Fruit fly (Drosophila melanogaster): ENCODE results near the gene GluRS-m.

Gene GluRS-m

dm6 chr3L:16411566-16411965, 5.4 kb downstream of the GluRS-m start, which contains the start of gene fax (continued):
- no peak for TF ChIP-seq zen2 (GFP tag; IDR thresholded peaks at IDR 0.05; ENCODE audit: partially characterized antibody)
- TF ChIP-seq al (GFP tag; IDR thresholded peaks at IDR 0.05) = no peak
- TF ChIP-seq CG30431 (GFP tag; optimal IDR thresholded peaks at IDR 0.05) = no peak
- TF ChIP-seq slp2 (GFP tag; optimal IDR thresholded peaks at IDR 0.05) = no peak
- no peak for TF ChIP-seq ranshi (GFP tag; IDR thresholded peaks at IDR 0.05)
- peak; percentile 58 for TF ChIP-seq Nf-YC (tag; optimal IDR thresholded peaks at IDR 0.05)
- TF ChIP-seq Ets97D (GFP tag; optimal IDR thresholded peaks at IDR 0.05) = peak; percentile 47
- TF ChIP-seq CG12391 (tag; optimal IDR thresholded peaks at IDR 0.05) = peak; percentile 47
- peak; percentile 48 for TF ChIP-seq CG2202 (tag; optimal IDR thresholded peaks at IDR 0.05)
- peak; percentile 31 for TF ChIP-seq CG10543 (GFP tag; optimal IDR thresholded peaks at IDR 0.05)
- peak; percentile 55 for TF ChIP-seq bbx (GFP tag; IDR thresholded peaks at IDR 0.05; ENCODE audit: partially characterized antibody)
- peak in 1 of 3 experiments; percentile 85 for TF ChIP-seq Stat92E (GFP tag; optimal IDR thresholded peaks at IDR 0.05)
- TF ChIP-seq CG30020 (tag; optimal IDR thresholded peaks at IDR 0.05) = peak; percentile 4
- TF ChIP-seq CG16779 (GFP tag; IDR thresholded peaks at IDR 0.05) = peak; percentile 66; the same call in 1 of the 2 replicates
- no peak for TF ChIP-seq Hsf (GFP tag; optimal IDR thresholded peaks at IDR 0.05)
- peak; percentile 4 for TF ChIP-seq CG18262 (tag; optimal IDR thresholded peaks at IDR 0.05)
- TF ChIP-seq BtbVII (GFP tag; optimal IDR thresholded peaks at IDR 0.05) = no peak
- TF ChIP-seq Blimp-1 (GFP tag; optimal IDR thresholded peaks at IDR 0.05) = peak; percentile 33
- TF ChIP-seq Hey (tag; optimal IDR thresholded peaks at IDR 0.05) = no peak
- TF ChIP-seq ATbp (GFP tag; optimal IDR thresholded peaks at IDR 0.05) = no peak
- TF ChIP-seq stwl (tag; optimal IDR thresholded peaks at IDR 0.05) = peak; percentile 63
- peak; percentile 2 for TF ChIP-seq CG18619 (GFP tag; optimal IDR thresholded peaks at IDR 0.05)
- TF ChIP-seq Xrp1 (GFP tag; IDR thresholded peaks at IDR 0.05) = no peak; the same call in 1 of the 2 replicates
- peak; percentile 69 for TF ChIP-seq CG7987 (GFP tag; optimal IDR thresholded peaks at IDR 0.05)
- TF ChIP-seq cg (GFP tag; optimal IDR thresholded peaks at IDR 0.05) = peak; percentile 79
- TF ChIP-seq CG17912 (GFP tag; optimal IDR thresholded peaks at IDR 0.05) = peak; percentile 4
- peak; percentile 50 for TF ChIP-seq CG10267 (tag; optimal IDR thresholded peaks at IDR 0.05)
- peak; percentile 71 for TF ChIP-seq Opbp (GFP tag; IDR thresholded peaks at IDR 0.05; ENCODE audit: partially characterized antibody)
- TF ChIP-seq sr (GFP tag; IDR thresholded peaks at IDR 0.05) = 0 out of 3 replicates have a peak, but pooled peaks have one; percentile 23
- peak; percentile 9 for TF ChIP-seq CG4854 (GFP tag; optimal IDR thresholded peaks at IDR 0.05)
- peak; percentile 74; the same call in 2 of the 3 replicates for TF ChIP-seq ci (GFP tag; IDR thresholded peaks at IDR 0.05)
- TF ChIP-seq sna (GFP tag; IDR thresholded peaks at IDR 0.05; ENCODE audit: partially characterized antibody) = 0 out of 2 replicates have a peak, but pooled peaks have one; percentile 46
- TF ChIP-seq CG7372 (GFP tag; IDR thresholded peaks at IDR 0.05) = no peak
- no peak for TF ChIP-seq CG17802 (tag; optimal IDR thresholded peaks at IDR 0.05)
- TF ChIP-seq Scr (GFP tag; IDR thresholded peaks at IDR 0.05; ENCODE audit: partially characterized antibody) = no peak
- TF ChIP-seq fd102C (GFP tag; optimal IDR thresholded peaks at IDR 0.05) = peak; percentile 25
- peak; percentile 17 for TF ChIP-seq Asciz (GFP tag; optimal IDR thresholded peaks at IDR 0.05)
- TF ChIP-seq BEAF-32 (GFP tag; optimal IDR thresholded peaks at IDR 0.05) = no peak
- peak; percentile 51 for TF ChIP-seq lab (GFP tag; optimal IDR thresholded peaks at IDR 0.05)
- peak; percentile 54; the same call in 1 of the 2 replicates for TF ChIP-seq stc (GFP tag; IDR thresholded peaks at IDR 0.05)
- peak; percentile 70 for TF ChIP-seq Kr (GFP tag; optimal IDR thresholded peaks at IDR 0.05)
- TF ChIP-seq CG8944 (GFP tag; optimal IDR thresholded peaks at IDR 0.05) = no peak
- peak; percentile 55 for TF ChIP-seq scrt (GFP tag; optimal IDR thresholded peaks at IDR 0.05)
- TF ChIP-seq CG17186 (GFP tag; optimal IDR thresholded peaks at IDR 0.05) = peak; percentile 60
- TF ChIP-seq HLH4C (GFP tag; IDR thresholded peaks at IDR 0.05; ENCODE audit: partially characterized antibody) = peak; percentile 14; the same call in 1 of the 3 replicates
- no peak for TF ChIP-seq CG1024 (GFP tag; IDR thresholded peaks at IDR 0.05)
- TF ChIP-seq yki (optimal IDR thresholded peaks at IDR 0.05) = peak; percentile 45
- TF ChIP-seq CG4707 (GFP tag; optimal IDR thresholded peaks at IDR 0.05) = peak; percentile 40
- TF ChIP-seq zf30C (GFP tag; optimal IDR thresholded peaks at IDR 0.05) = peak; percentile 67

Data from whole organism, embryonic.